Worm (Caenorhabditis elegans) whole organism, young adult: ENCODE data around the gene col-124.
A peak's percentile ranks its signal among the peaks of the same experiment; 100 is the strongest.

ENCODE experiments used
- B0336.3 ChIP-seq: fragments of 200-800 bp; sonication (Bioruptor generic); IDR thresholded peaks from 2 replicates; pipeline ENCODE4 v1.3.6; 2022; ENCODE audit warnings: missing genetic modification characterization, missing compliant biosample characterization
- C06A6.2 ChIP-seq: fragments of 200-800 bp; sonication (Bioruptor generic); conservative IDR thresholded peaks from 2 replicates; pipeline ENCODE4 v1.3.6; 2022; ENCODE audit warnings: missing genetic modification characterization, missing compliant biosample characterization
- F10E7.11 ChIP-seq: sonication (generic microtip); optimal IDR thresholded peaks from 2 replicates; lab custom pipeline; 2017; ENCODE audit warnings: mild to moderate bottlenecking, missing genetic modification characterization, moderate library complexity, missing compliant biosample characterization
- F37B4.10 ChIP-seq: fragments of 200-800 bp; sonication (Bioruptor generic); IDR thresholded peaks from 2 replicates; pipeline ENCODE4 v1.3.6; 2022; ENCODE audit warnings: missing genetic modification characterization, missing compliant biosample characterization
- F57A8.1 ChIP-seq: fragments of 200-800 bp; sonication (Bioruptor generic); optimal IDR thresholded peaks from 2 replicates; lab custom pipeline; 2018; ENCODE audit warnings: mild to moderate bottlenecking, missing genetic modification characterization, moderate library complexity, missing compliant biosample characterization
- T07F8.4 ChIP-seq: sonication (generic microtip); optimal IDR thresholded peaks from 2 replicates; lab custom pipeline; 2016; ENCODE audit warnings: mild to moderate bottlenecking, missing genetic modification characterization, moderate library complexity, missing compliant biosample characterization
- Y53G8AR.9 ChIP-seq: fragments of 200-800 bp; sonication (Bioruptor generic); conservative IDR thresholded peaks from 2 replicates; pipeline ENCODE4 v1.3.6; 2022; ENCODE audit warnings: missing genetic modification reagents, missing genetic modification characterization, missing compliant biosample characterization
- attf-5 ChIP-seq: fragments of 200-800 bp; sonication (Bioruptor generic); optimal IDR thresholded peaks from 2 replicates; lab custom pipeline; 2018; ENCODE audit warnings: mild to moderate bottlenecking, missing genetic modification characterization, missing compliant biosample characterization
- attf-6 ChIP-seq: fragments of 200-800 bp; sonication (Bioruptor generic); IDR thresholded peaks from 2 replicates; pipeline ENCODE4 v1.3.6; 2022; ENCODE audit warnings: missing genetic modification reagents, missing genetic modification characterization, missing compliant biosample characterization
- cebp-1 ChIP-seq, 2 experiments: fragments of 200-800 bp in 1 of 2; sonication (Bioruptor generic) in 1 of 2; sonication (generic microtip) in 1 of 2; IDR thresholded peaks in 1 of 2; optimal IDR thresholded peaks in 1 of 2; 2 replicates each; pipeline versions ENCODE4 v1.3.6 to Lab custom; 2017 to 2022; ENCODE audit warnings: missing compliant biosample characterization in 2 of 2, missing genetic modification characterization in 2 of 2, mild to moderate bottlenecking in 1 of 2, missing genetic modification reagents in 1 of 2, moderate library complexity in 1 of 2
- ceh-40 ChIP-seq: fragments of 200-800 bp; sonication (Bioruptor generic); IDR thresholded peaks from 2 replicates; pipeline ENCODE4 v1.3.6; 2022; ENCODE audit warnings: missing genetic modification characterization, missing compliant biosample characterization
- chd-7 ChIP-seq: sonication (generic microtip); optimal IDR thresholded peaks from 2 replicates; lab custom pipeline; 2016; ENCODE audit warnings: mild to moderate bottlenecking, missing genetic modification characterization, moderate library complexity, missing compliant biosample characterization
- die-1 ChIP-seq: sonication (generic microtip); optimal IDR thresholded peaks from 2 replicates; lab custom pipeline; 2016; ENCODE audit warnings: missing genotype, mild to moderate bottlenecking, missing genetic modification characterization, missing compliant biosample characterization
- dox-1 ChIP-seq: fragments of 200-800 bp; sonication (Bioruptor generic); IDR thresholded peaks from 2 replicates; pipeline ENCODE4 v1.3.6; 2022; ENCODE audit warnings: missing genetic modification reagents, missing genetic modification characterization, missing compliant biosample characterization
- ekl-4 ChIP-seq: fragments of 200-800 bp; sonication (Bioruptor generic); IDR thresholded peaks from 2 replicates; pipeline ENCODE4 v1.3.6; 2022; ENCODE audit warnings: missing genetic modification reagents, missing genetic modification characterization, missing compliant biosample characterization
- ets-4 ChIP-seq: fragments of 200-800 bp; sonication (Bioruptor generic); optimal IDR thresholded peaks from 2 replicates; lab custom pipeline; 2018; ENCODE audit warnings: mild to moderate bottlenecking, missing genetic modification characterization, missing compliant biosample characterization
- hmg-20 ChIP-seq: fragments of 200-800 bp; sonication (Bioruptor generic); IDR thresholded peaks from 2 replicates; pipeline ENCODE4 v1.3.6; 2022; ENCODE audit warnings: missing genetic modification reagents, missing genetic modification characterization, missing compliant biosample characterization
- hrde-1 ChIP-seq: sonication (generic microtip); optimal IDR thresholded peaks from 2 replicates; lab custom pipeline; 2016; ENCODE audit warnings: missing genetic modification characterization, mild to moderate bottlenecking, missing compliant biosample characterization, moderate library complexity, missing genotype, missing genetic modification reagents, borderline replicate concordance
- hsf-1 ChIP-seq: fragments of 200-800 bp; sonication (Bioruptor generic); IDR thresholded peaks from 2 replicates; pipeline ENCODE4 v1.3.6; 2022; ENCODE audit warnings: missing genetic modification reagents, missing genetic modification characterization, missing compliant biosample characterization
- lin-26 ChIP-seq: fragments of 200-800 bp; sonication (Bioruptor generic); IDR thresholded peaks from 2 replicates; pipeline ENCODE4 v1.3.6; 2022; ENCODE audit warnings: missing genetic modification reagents, missing genetic modification characterization, missing compliant biosample characterization
- lin-40 ChIP-seq: sonication (generic microtip); optimal IDR thresholded peaks from 2 replicates; lab custom pipeline; 2016; ENCODE audit warnings: missing genetic modification characterization, mild to moderate bottlenecking, missing compliant biosample characterization, missing genotype, missing genetic modification reagents
- madf-3 ChIP-seq: fragments of 200-800 bp; sonication (Bioruptor generic); IDR thresholded peaks from 2 replicates; pipeline ENCODE4 v1.3.6; 2022; ENCODE audit warnings: missing genetic modification reagents, missing genetic modification characterization, missing compliant biosample characterization
- madf-6 ChIP-seq: fragments of 200-800 bp; sonication (Bioruptor generic); IDR thresholded peaks from 2 replicates; pipeline ENCODE4 v1.3.6; 2022; ENCODE audit warnings: missing genetic modification reagents, missing genetic modification characterization, missing compliant biosample characterization
- nfyb-1 ChIP-seq: fragments of 200-800 bp; sonication (Bioruptor generic); IDR thresholded peaks from 2 replicates; pipeline ENCODE4 v1.3.6; 2022; ENCODE audit warnings: missing genetic modification reagents, missing genetic modification characterization, missing compliant biosample characterization
- nhr-179 ChIP-seq: sonication (generic microtip); optimal IDR thresholded peaks from 2 replicates; lab custom pipeline; 2016; ENCODE audit warnings: mild to moderate bottlenecking, missing genetic modification characterization, missing compliant biosample characterization
- nhr-27 ChIP-seq: fragments of 200-800 bp; sonication (Bioruptor generic); optimal IDR thresholded peaks from 2 replicates; lab custom pipeline; 2018; ENCODE audit warnings: mild to moderate bottlenecking, missing genetic modification characterization, moderate library complexity, missing compliant biosample characterization
- nhr-80 ChIP-seq: sonication (generic microtip); optimal IDR thresholded peaks from 2 replicates; lab custom pipeline; 2016; ENCODE audit warnings: missing genetic modification characterization, missing compliant biosample characterization
- nhr-90 ChIP-seq: sonication (generic microtip); optimal IDR thresholded peaks from 2 replicates; lab custom pipeline; 2016; ENCODE audit warnings: missing genotype, mild to moderate bottlenecking, missing genetic modification characterization, missing compliant biosample characterization
- rcor-1 ChIP-seq: fragments of 200-800 bp; sonication (Bioruptor generic); IDR thresholded peaks from 2 replicates; pipeline ENCODE4 v1.3.6; 2022; ENCODE audit warnings: missing genetic modification reagents, missing genetic modification characterization, missing compliant biosample characterization
- repo-1 ChIP-seq: sonication (generic microtip); optimal IDR thresholded peaks from 2 replicates; lab custom pipeline; 2017; ENCODE audit warnings: mild to moderate bottlenecking, missing genetic modification characterization, missing compliant biosample characterization
- snpc-4 ChIP-seq, 5 experiments: fragments of 150-350 bp in 1 of 5; sonication (generic microtip) in 4 of 5; optimal IDR thresholded peaks; 2 replicates each; lab custom pipeline; 2014 to 2018; ENCODE audit warnings: missing genetic modification characterization in 5 of 5, missing biosample characterization in 3 of 5, antibody characterized with exemption in 2 of 5, mild to moderate bottlenecking in 2 of 5, missing compliant biosample characterization in 2 of 5, missing genotype in 2 of 5, moderate library complexity in 2 of 5, missing genetic modification reagents in 1 of 5
- tlf-1 ChIP-seq: fragments of 200-800 bp; sonication (Bioruptor generic); optimal IDR thresholded peaks from 2 replicates; lab custom pipeline; 2018; ENCODE audit warnings: mild to moderate bottlenecking, missing genetic modification characterization, missing compliant biosample characterization
- ztf-25 ChIP-seq: fragments of 200-800 bp; sonication (Bioruptor generic); IDR thresholded peaks from 2 replicates; pipeline ENCODE4 v1.3.6; 2022; ENCODE audit warnings: missing genetic modification reagents, missing genetic modification characterization, missing compliant biosample characterization
- ztf-26 ChIP-seq: sonication (generic microtip); optimal IDR thresholded peaks from 2 replicates; lab custom pipeline; 2017; ENCODE audit warnings: missing genetic modification characterization, missing compliant biosample characterization

col-124 gene

DNA sequence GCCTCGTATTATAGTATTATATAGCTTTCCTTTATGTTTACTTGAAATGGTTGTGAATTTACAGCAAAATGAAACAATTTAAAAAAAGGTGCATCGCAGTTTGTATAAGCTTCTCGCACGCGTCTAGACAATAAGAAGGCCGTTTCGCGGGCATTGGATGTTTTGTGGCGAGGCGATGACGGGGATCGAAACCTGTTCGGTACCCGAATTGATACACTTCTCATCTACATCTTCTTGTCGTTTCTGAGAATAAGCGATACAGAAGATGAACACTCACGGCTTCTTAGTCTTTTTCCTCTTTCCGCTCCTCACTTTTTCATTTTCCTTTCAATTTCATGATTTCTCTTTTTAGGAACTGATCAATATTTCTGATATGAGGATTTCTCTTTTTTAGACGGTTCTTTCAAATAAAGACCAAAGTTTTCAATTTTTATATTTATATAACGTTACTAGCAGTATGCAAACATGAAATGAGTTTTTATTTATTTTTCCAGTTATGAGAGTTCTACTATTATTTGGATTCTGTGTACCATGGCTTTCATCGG, 29.5 kb downstream of the col-124 start, which contains the start of gene F01G10.10 (continued):
- TF ChIP-seq ceh-40 (GFP tag; lab: Robert Waterston, UW), result 0 out of 2 replicates have a peak, but pooled peaks have one; percentile 23
- peak; percentile 48; the same call in 1 of the 2 replicates for TF ChIP-seq attf-6 (GFP tag; lab: Robert Waterston, UW)
- TF ChIP-seq lin-26, result peak; percentile 56; the same call in 1 of the 2 replicates
- TF ChIP-seq ztf-25 (GFP tag; lab: Robert Waterston, UW), result 0 out of 2 replicates have a peak, but pooled peaks have one; percentile 64
- no peak for TF ChIP-seq hmg-20 (GFP tag; lab: Robert Waterston, UW)
- TF ChIP-seq F37B4.10 (GFP tag; lab: Robert Waterston, UW), result 0 out of 2 replicates have a peak, but pooled peaks have one; percentile 43
- 0 out of 2 replicates have a peak, but pooled peaks have one; percentile 63 for TF ChIP-seq hsf-1 (GFP tag; lab: Robert Waterston, UW)
- peak; percentile 86 for TF ChIP-seq B0336.3 (GFP tag; lab: Robert Waterston, UW)
- peak; percentile 54; the same call in 1 of the 2 replicates for TF ChIP-seq Y53G8AR.9 (GFP tag; lab: Robert Waterston, UW)
- no peak for TF ChIP-seq F57A8.1 (GFP tag; lab: Kevin White, UChicago)
- peak; percentile 20 for TF ChIP-seq lin-40
- TF ChIP-seq rcor-1, result peak; percentile 49
- peak; percentile 3 for TF ChIP-seq attf-5 (GFP tag; lab: Kevin White, UChicago)
- peak; percentile 10; the same call in 1 of the 2 replicates for TF ChIP-seq nfyb-1
- no peak for TF ChIP-seq ekl-4
- TF ChIP-seq die-1 (tag; lab: Kevin White, UChicago), result peak; percentile 23
- no peak for TF ChIP-seq cebp-1 (GFP tag; IDR thresholded peaks at IDR 0.05; lab: Robert Waterston, UW)
- peak; percentile 8 for TF ChIP-seq cebp-1 (tag; optimal IDR thresholded peaks at IDR 0.05; lab: Kevin White, UChicago)
- TF ChIP-seq C06A6.2 (GFP tag; lab: Robert Waterston, UW), result no peak
- peak; percentile 7 for TF ChIP-seq ztf-26
- TF ChIP-seq madf-3 (GFP tag; lab: Robert Waterston, UW), result peak; percentile 82; the same call in 1 of the 2 replicates
- peak; percentile 72 for TF ChIP-seq hrde-1
- no peak for TF ChIP-seq nhr-179
- peak; percentile 74 for TF ChIP-seq madf-6 (GFP tag; lab: Robert Waterston, UW)
- peak; percentile 18 for TF ChIP-seq F10E7.11 (tag; lab: Kevin White, UChicago)
- TF ChIP-seq snpc-4 (GFP tag; optimal IDR thresholded peaks at IDR 0.05; lab: Kevin White, UChicago), result no peak
- peak in 2 of 4 experiments; percentile 19 to 39 for TF ChIP-seq snpc-4 (tag; optimal IDR thresholded peaks at IDR 0.05; lab: Kevin White, UChicago)
- TF ChIP-seq nhr-90 (tag; lab: Kevin White, UChicago), result peak; percentile 8
- TF ChIP-seq dox-1 (GFP tag; lab: Robert Waterston, UW), result peak; percentile 60
- TF ChIP-seq chd-7, result peak; percentile 46
- TF ChIP-seq, all 124 proteins: peak for 39

DNA sequence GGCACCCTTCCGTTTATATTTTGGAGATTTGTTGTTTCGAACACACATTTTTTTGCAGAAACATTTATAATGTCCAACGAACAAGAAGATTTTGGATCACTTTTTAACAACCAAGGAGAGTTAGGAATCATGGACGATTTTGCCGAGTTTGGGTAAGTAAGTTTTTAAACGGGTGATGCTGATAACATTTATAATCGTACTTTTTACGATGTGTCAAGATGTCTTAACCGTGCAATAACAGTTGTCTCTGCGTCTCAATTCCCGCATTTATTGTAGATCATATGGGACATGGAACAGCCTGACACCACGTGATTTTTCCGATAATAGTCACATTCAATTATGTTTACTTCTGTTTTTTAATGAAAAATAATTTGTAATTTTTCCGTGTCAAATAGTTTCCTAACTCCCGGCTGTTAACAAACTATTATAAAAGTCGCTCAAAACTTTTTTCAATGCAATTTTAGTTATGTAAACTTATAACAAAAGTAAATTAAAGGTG, 34.4 kb downstream of the col-124 start, which contains the start of gene daf-14:
TSS of gene daf-14 (plus strand) at position 51 of the 499 bp plus-strand sequence.
- TF ChIP-seq nhr-179, result no peak
- TF ChIP-seq repo-1 (tag; lab: Kevin White, UChicago), result no peak
- TF ChIP-seq T07F8.4 (tag; lab: Kevin White, UChicago), result no peak
- no peak for TF ChIP-seq F37B4.10 (GFP tag; lab: Robert Waterston, UW)
- peak; percentile 20 for TF ChIP-seq nhr-80
- TF ChIP-seq cebp-1 (GFP tag; IDR thresholded peaks at IDR 0.05; lab: Robert Waterston, UW), result no peak
- peak; percentile 22 for TF ChIP-seq cebp-1 (tag; optimal IDR thresholded peaks at IDR 0.05; lab: Kevin White, UChicago)
- peak; percentile 43 for TF ChIP-seq ztf-26

DNA sequence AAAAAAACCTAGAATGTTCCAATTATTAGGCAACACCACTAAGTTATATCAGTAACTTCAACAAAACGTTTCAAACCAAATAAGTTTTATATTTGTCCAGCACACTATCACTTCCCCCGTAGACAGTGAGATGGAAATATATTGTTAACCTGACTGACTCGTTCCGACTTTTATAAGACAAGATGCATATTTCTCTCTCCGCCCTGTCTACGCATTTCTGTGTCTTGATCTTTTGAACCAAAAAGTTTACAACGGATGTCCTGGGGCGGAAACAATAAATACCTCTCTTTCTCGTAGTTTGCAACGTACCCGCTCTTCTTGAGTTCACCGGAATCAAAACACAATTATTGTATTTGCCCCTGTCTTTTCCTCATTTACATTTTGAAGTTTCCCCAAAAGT, 35.0 kb downstream of the col-124 start:
- TF ChIP-seq ets-4 (GFP tag; lab: Kevin White, UChicago) (no peak), hsf-1 (GFP tag; lab: Robert Waterston, UW) (no peak), nhr-27 (tag; lab: Kevin White, UChicago) (no peak), tlf-1 (no peak)
